Worm (Caenorhabditis elegans) whole organism, L3 larva: ENCODE data around the gene cyp-25A4.

Experiments used
- elt-1 ChIP-seq: fragments of 150-350 bp; optimal IDR thresholded peaks from 2 replicates; lab custom pipeline; 2014; ENCODE audit warnings: missing biosample characterization, missing genetic modification characterization
- fkh-10 ChIP-seq: sonication (generic microtip); optimal IDR thresholded peaks from 2 replicates; lab custom pipeline; 2017; ENCODE audit warnings: missing biosample characterization, missing genetic modification reagents, missing genetic modification characterization
- nhr-11 ChIP-seq: fragments of 150-350 bp; optimal IDR thresholded peaks from 2 replicates; lab custom pipeline; 2014; ENCODE audit warnings: missing biosample characterization, missing genetic modification characterization
- nhr-237 ChIP-seq: fragments of 150-350 bp; optimal IDR thresholded peaks from 2 replicates; lab custom pipeline; 2014; ENCODE audit warnings: missing biosample characterization, missing genetic modification characterization
- unc-39 ChIP-seq: sonication (generic microtip); optimal IDR thresholded peaks from 4 replicates; lab custom pipeline; 2017; ENCODE audit warnings: missing biosample characterization, missing genetic modification characterization

DNA sequence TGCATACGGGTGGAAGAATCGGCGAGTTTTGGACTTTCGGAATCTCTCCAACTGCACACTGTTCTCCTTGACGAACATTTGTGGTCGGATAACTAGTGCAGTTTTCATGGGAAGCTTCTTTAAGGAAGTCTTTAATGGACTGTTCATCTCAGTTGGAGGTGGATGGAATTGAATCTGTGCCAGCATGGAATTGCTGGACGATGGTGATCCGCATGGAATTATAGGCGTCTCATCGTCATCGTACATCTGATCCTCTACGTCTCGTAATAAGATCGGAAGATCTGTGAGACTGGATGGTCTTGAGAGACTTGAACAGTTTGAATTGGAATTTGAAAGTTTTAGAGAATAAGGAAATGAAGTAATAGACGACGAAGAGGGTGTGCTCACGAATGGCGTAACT, 21.1 kb upstream of the cyp-25A4 start:
- TF ChIP-seq nhr-11 (tag; lab: Kevin White, UChicago) (no peak), fkh-10 (no peak), nhr-237 (tag; lab: Kevin White, UChicago) (no peak), unc-39 (tag; lab: Kevin White, UChicago) (no peak), elt-1 (tag; lab: Kevin White, UChicago) (no peak)
